Fruit fly (Drosophila melanogaster) whole organism, embryonic: ENCODE measurements around the gene Ak3.

Experiments used
- Ada2b ChIP-seq: fragments of 200-800 bp; sonication (Bioruptor generic); IDR thresholded peaks from 2 replicates; pipeline ENCODE4 v1.3.6; 2022; ENCODE audit warnings: missing biosample characterization, missing genetic modification characterization
- Aef1 ChIP-seq: fragments of 200-800 bp; sonication (Bioruptor generic); IDR thresholded peaks from 3 replicates; pipeline ENCODE4 v1.3.6; 2022; ENCODE audit warnings: missing biosample characterization, missing genetic modification characterization
- Asciz ChIP-seq: fragments of 200-800 bp; sonication (Bioruptor generic); optimal IDR thresholded peaks from 2 replicates; lab custom pipeline; 2017; ENCODE audit warnings: missing biosample characterization, mild to moderate bottlenecking, missing genetic modification characterization, missing genetic modification reagents
- Bdp1 ChIP-seq: fragments of 200-800 bp; sonication (Bioruptor generic); optimal IDR thresholded peaks from 3 replicates; lab custom pipeline; 2016; ENCODE audit warnings: missing biosample characterization, missing genetic modification characterization
- CG10147 ChIP-seq: fragments of 200-800 bp; sonication (Bioruptor generic); optimal IDR thresholded peaks from 2 replicates; lab custom pipeline; 2019; ENCODE audit warnings: missing biosample characterization, mild to moderate bottlenecking, missing genetic modification characterization, moderate library complexity
- CG10462 ChIP-seq: fragments of 200-800 bp; sonication (Bioruptor generic); optimal IDR thresholded peaks from 2 replicates; lab custom pipeline; 2016; ENCODE audit warnings: missing biosample characterization, missing genetic modification characterization
- CG14050 ChIP-seq: fragments of 200-800 bp; sonication (Bioruptor generic); IDR thresholded peaks from 3 replicates; pipeline ENCODE4 v1.3.6; 2022; ENCODE audit warnings: missing biosample characterization, missing genetic modification characterization
- CG1529 ChIP-seq: fragments of 200-800 bp; sonication (Bioruptor generic); optimal IDR thresholded peaks from 3 replicates; lab custom pipeline; 2018; ENCODE audit warnings: missing biosample characterization, missing genetic modification characterization
- CG15479 ChIP-seq: fragments of 200-800 bp; sonication (Bioruptor generic); optimal IDR thresholded peaks from 3 replicates; lab custom pipeline; 2019; ENCODE audit warnings: missing biosample characterization, mild to moderate bottlenecking, missing genetic modification characterization, moderate library complexity
- CG15696 ChIP-seq: fragments of 200-800 bp; sonication (Bioruptor generic); optimal IDR thresholded peaks from 2 replicates; lab custom pipeline; 2019; ENCODE audit warnings: missing biosample characterization, mild to moderate bottlenecking, missing genetic modification characterization, moderate library complexity
- CG16779 ChIP-seq: fragments of 200-800 bp; sonication (Bioruptor generic); IDR thresholded peaks from 2 replicates; pipeline ENCODE4 v1.3.6; 2022; ENCODE audit warnings: missing biosample characterization, missing genetic modification characterization
- CG16863 ChIP-seq: fragments of 200-800 bp; sonication (Bioruptor generic); optimal IDR thresholded peaks from 3 replicates; lab custom pipeline; 2016; ENCODE audit warnings: missing biosample characterization, missing genetic modification characterization
- CG17186 ChIP-seq: fragments of 200-800 bp; sonication (Bioruptor generic); optimal IDR thresholded peaks from 3 replicates; lab custom pipeline; 2017; ENCODE audit warnings: missing biosample characterization, missing genetic modification reagents, missing genetic modification characterization
- CG2120 ChIP-seq: fragments of 200-800 bp; sonication (Bioruptor generic); optimal IDR thresholded peaks from 3 replicates; lab custom pipeline; 2016; ENCODE audit warnings: missing biosample characterization, missing genetic modification characterization
- CG2129 ChIP-seq: fragments of 200-800 bp; sonication (Bioruptor generic); IDR thresholded peaks from 2 replicates; pipeline ENCODE4 v1.3.6; 2022; ENCODE audit warnings: missing biosample characterization, missing genetic modification characterization; ENCODE audit not compliant: partially characterized antibody
- CG2199 ChIP-seq: fragments of 200-800 bp; sonication (Bioruptor generic); IDR thresholded peaks from 3 replicates; pipeline ENCODE4 v1.3.6; 2022; ENCODE audit warnings: missing biosample characterization, missing genetic modification characterization
- CG31441 ChIP-seq: fragments of 200-800 bp; sonication (Bioruptor generic); IDR thresholded peaks from 2 replicates; pipeline ENCODE4 v1.3.6; 2022; ENCODE audit warnings: missing biosample characterization, missing genetic modification characterization
- CG32532 ChIP-seq: fragments of 200-800 bp; sonication (Bioruptor generic); IDR thresholded peaks from 2 replicates; pipeline ENCODE4 v1.3.6; 2022; ENCODE audit warnings: missing biosample characterization, missing genetic modification characterization
- CG4404 ChIP-seq: fragments of 200-800 bp; sonication (Bioruptor generic); IDR thresholded peaks from 2 replicates; pipeline ENCODE4 v1.3.6; 2022; ENCODE audit warnings: missing biosample characterization, missing genetic modification characterization
- CG4707 ChIP-seq: fragments of 200-800 bp; sonication (Bioruptor generic); optimal IDR thresholded peaks from 2 replicates; lab custom pipeline; 2018; ENCODE audit warnings: missing biosample characterization, mild to moderate bottlenecking, missing genetic modification characterization, moderate library complexity
- CG6175 ChIP-seq: fragments of 200-800 bp; sonication (Bioruptor generic); IDR thresholded peaks from 3 replicates; pipeline ENCODE4 v1.3.6; 2022; ENCODE audit warnings: missing biosample characterization, missing genetic modification characterization
- CG6272 ChIP-seq: fragments of 200-800 bp; sonication (Bioruptor generic); IDR thresholded peaks from 2 replicates; pipeline ENCODE4 v1.3.6; 2022; ENCODE audit warnings: missing biosample characterization, missing genetic modification characterization
- D19B ChIP-seq: fragments of 200-800 bp; sonication (Bioruptor generic); optimal IDR thresholded peaks from 2 replicates; lab custom pipeline; 2017; ENCODE audit warnings: missing biosample characterization, mild to moderate bottlenecking, missing genetic modification characterization
- Dbx ChIP-seq: fragments of 200-800 bp; sonication (Bioruptor generic); IDR thresholded peaks from 3 replicates; pipeline ENCODE4 v1.3.6; 2022; ENCODE audit warnings: missing biosample characterization, missing genetic modification characterization
- Dp ChIP-seq: fragments of 200-800 bp; sonication (Bioruptor generic); optimal IDR thresholded peaks from 2 replicates; lab custom pipeline; 2018; ENCODE audit warnings: missing biosample characterization, mild to moderate bottlenecking, missing genetic modification characterization, moderate library complexity
- Drgx ChIP-seq: fragments of 200-800 bp; sonication (Bioruptor generic); IDR thresholded peaks from 2 replicates; pipeline ENCODE4 v1.3.6; 2022; ENCODE audit warnings: missing biosample characterization, missing genetic modification characterization
- E2f1 ChIP-seq: fragments of 200-800 bp; sonication (Bioruptor generic); IDR thresholded peaks from 2 replicates; pipeline ENCODE4 v1.3.6; 2022; ENCODE audit warnings: missing biosample characterization, missing genetic modification characterization
- Hmx ChIP-seq: fragments of 200-800 bp; sonication (Bioruptor generic); optimal IDR thresholded peaks from 2 replicates; lab custom pipeline; 2016; ENCODE audit warnings: missing biosample characterization, missing genetic modification characterization
- Hsf ChIP-seq: fragments of 200-800 bp; sonication (Bioruptor generic); optimal IDR thresholded peaks from 3 replicates; lab custom pipeline; 2016; ENCODE audit warnings: missing biosample characterization, missing genetic modification characterization
- Jarid2 ChIP-seq: fragments of 200-800 bp; sonication (Bioruptor generic); optimal IDR thresholded peaks from 3 replicates; lab custom pipeline; 2017; ENCODE audit warnings: mild to moderate bottlenecking, missing biosample characterization, missing genetic modification reagents, missing genetic modification characterization
- NK7.1 ChIP-seq: fragments of 200-800 bp; sonication (Bioruptor generic); optimal IDR thresholded peaks from 3 replicates; lab custom pipeline; 2016; ENCODE audit warnings: missing biosample characterization, missing genetic modification characterization
- Nf-YC ChIP-seq: fragments of 200-800 bp; optimal IDR thresholded peaks from 3 replicates; lab custom pipeline; 2019; ENCODE audit warnings: missing biosample characterization, mild to moderate bottlenecking, missing genetic modification characterization, moderate library complexity
- Side ChIP-seq: fragments of 200-800 bp; sonication (Bioruptor generic); optimal IDR thresholded peaks from 2 replicates; lab custom pipeline; 2016; ENCODE audit warnings: missing biosample characterization, missing genetic modification characterization
- Sry-β ChIP-seq: fragments of 200-800 bp; sonication (Bioruptor generic); optimal IDR thresholded peaks from 2 replicates; lab custom pipeline; 2018; ENCODE audit warnings: missing biosample characterization, mild to moderate bottlenecking, missing genetic modification characterization, moderate library complexity
- Sry-δ ChIP-seq: fragments of 200-800 bp; sonication (Bioruptor generic); optimal IDR thresholded peaks from 2 replicates; lab custom pipeline; 2016; ENCODE audit warnings: missing biosample characterization, missing genetic modification characterization
- ac ChIP-seq: fragments of 200-800 bp; sonication (Bioruptor generic); optimal IDR thresholded peaks from 3 replicates; lab custom pipeline; 2017; ENCODE audit warnings: missing biosample characterization, mild to moderate bottlenecking, missing genetic modification characterization
- chn ChIP-seq: fragments of 200-800 bp; sonication (Bioruptor generic); optimal IDR thresholded peaks from 2 replicates; lab custom pipeline; 2016; ENCODE audit warnings: missing biosample characterization, missing genetic modification characterization
- ham ChIP-seq: fragments of 200-800 bp; sonication (Bioruptor generic); IDR thresholded peaks from 2 replicates; pipeline ENCODE4 v1.3.6; 2022; ENCODE audit warnings: missing biosample characterization, missing genetic modification characterization
- jing ChIP-seq: fragments of 200-800 bp; sonication (Bioruptor generic); optimal IDR thresholded peaks from 2 replicates; lab custom pipeline; 2018; ENCODE audit warnings: missing biosample characterization, mild to moderate bottlenecking, missing genetic modification characterization
- nmo ChIP-seq: fragments of 200-800 bp; sonication (Bioruptor generic); optimal IDR thresholded peaks from 2 replicates; lab custom pipeline; 2018; ENCODE audit warnings: missing biosample characterization, mild to moderate bottlenecking, missing genetic modification characterization, moderate library complexity
- onecut ChIP-seq: fragments of 200-800 bp; sonication (Bioruptor generic); IDR thresholded peaks from 2 replicates; pipeline ENCODE4 v1.3.6; 2022; ENCODE audit warnings: missing biosample characterization, missing genetic modification characterization
- p53 ChIP-seq: fragments of 200-800 bp; sonication (Bioruptor generic); optimal IDR thresholded peaks from 2 replicates; lab custom pipeline; 2016; ENCODE audit warnings: missing biosample characterization, missing genetic modification characterization
- peb ChIP-seq: fragments of 200-800 bp; sonication (Bioruptor generic); IDR thresholded peaks from 2 replicates; pipeline ENCODE4 v1.3.6; 2022; ENCODE audit warnings: missing biosample characterization, missing genetic modification characterization
- pros ChIP-seq: fragments of 200-800 bp; sonication (Bioruptor generic); optimal IDR thresholded peaks from 3 replicates; lab custom pipeline; 2019; ENCODE audit warnings: missing biosample characterization, mild to moderate bottlenecking, missing genetic modification characterization, moderate library complexity
- pzg ChIP-seq: fragments of 200-800 bp; sonication (Bioruptor generic); optimal IDR thresholded peaks from 3 replicates; lab custom pipeline; 2018; ENCODE audit warnings: missing biosample characterization, mild to moderate bottlenecking, missing genetic modification characterization, moderate library complexity
- ro ChIP-seq: fragments of 200-800 bp; sonication (Bioruptor generic); IDR thresholded peaks from 2 replicates; pipeline ENCODE4 v1.3.6; 2022; ENCODE audit warnings: missing biosample characterization, missing genetic modification characterization
- salm ChIP-seq: fragments of 200-800 bp; sonication (Bioruptor generic); optimal IDR thresholded peaks from 2 replicates; lab custom pipeline; 2018; ENCODE audit warnings: missing biosample characterization, mild to moderate bottlenecking, missing genetic modification characterization
- sd ChIP-seq: fragments of 200-800 bp; sonication (Bioruptor generic); optimal IDR thresholded peaks from 3 replicates; lab custom pipeline; 2018; ENCODE audit warnings: missing biosample characterization, mild to moderate bottlenecking, missing genetic modification characterization, moderate library complexity
- tll ChIP-seq, 2 experiments: fragments of 200-800 bp in 1 of 2; fragments of >200 bp in 1 of 2; sonication (Bioruptor generic) in 1 of 2; optimal IDR thresholded peaks; 2 replicates each; lab custom pipeline; 2017 to 2019; ENCODE audit warnings: missing biosample characterization in 2 of 2, missing genetic modification characterization in 2 of 2, mild to moderate bottlenecking in 1 of 2, moderate library complexity in 1 of 2
- wor ChIP-seq: fragments of 200-800 bp; sonication (Bioruptor generic); IDR thresholded peaks from 2 replicates; pipeline ENCODE4 v1.3.6; 2022; ENCODE audit warnings: missing biosample characterization, missing genetic modification characterization
- zen2 ChIP-seq: fragments of 200-800 bp; sonication (Bioruptor generic); IDR thresholded peaks from 3 replicates; pipeline ENCODE4 v1.3.6; 2022; ENCODE audit warnings: missing biosample characterization, missing genetic modification characterization; ENCODE audit not compliant: partially characterized antibody

The Ak3 gene

DNA sequence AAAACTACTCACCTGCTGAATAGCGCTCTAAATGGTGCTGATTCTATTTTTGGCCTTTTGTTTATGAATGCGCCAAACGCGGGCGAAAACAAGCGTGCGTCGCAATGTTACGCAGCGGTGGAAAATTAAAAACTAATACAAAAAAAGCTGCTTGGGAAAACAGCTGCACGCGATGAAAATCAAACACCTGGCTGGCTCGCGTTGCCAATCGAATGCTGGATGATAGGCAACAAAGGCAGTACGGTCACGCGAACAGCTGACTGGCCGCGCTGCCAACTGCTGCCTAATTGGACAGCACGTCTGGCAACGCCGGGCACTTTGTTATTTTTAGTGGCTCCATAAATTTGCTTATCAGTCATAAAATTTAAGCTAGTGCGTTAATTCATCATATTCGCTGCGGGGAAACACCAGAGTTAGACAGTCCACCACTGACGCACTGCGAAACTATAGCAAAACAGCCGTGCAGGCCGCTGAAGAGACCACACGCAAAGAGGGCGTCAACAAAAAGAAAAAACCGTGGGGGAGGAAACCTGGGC, 20.9 kb downstream of the Ak3 start, which contains the start of the genes SelR and Tsp86D (continued):
- no peak; the same call in 2 of the 3 replicates for TF ChIP-seq zen2 (GFP tag; lab: Robert Waterston, UW)
- TF ChIP-seq CG32532: peak; percentile 57; the same call in 1 of the 2 replicates
- TF ChIP-seq CG6175 (GFP tag; lab: Robert Waterston, UW): no peak
- TF ChIP-seq CG15479 (GFP tag; lab: Kevin White, UChicago): no peak
- no peak for TF ChIP-seq CG15696 (tag; lab: Kevin White, UChicago)
- no peak; the same call in 1 of the 2 replicates for TF ChIP-seq onecut (GFP tag; lab: Robert Waterston, UW)
- TF ChIP-seq peb (GFP tag; lab: Robert Waterston, UW): no peak
- TF ChIP-seq Asciz (GFP tag; lab: Kevin White, UChicago): peak; percentile 1
- peak in 1 of 2 experiments; percentile 8 for TF ChIP-seq tll (GFP tag; optimal IDR thresholded peaks at IDR 0.05; lab: Kevin White, UChicago)
- peak; percentile 57 for TF ChIP-seq p53 (GFP tag; lab: Kevin White, UChicago)
- no peak for TF ChIP-seq pros (GFP tag; lab: Kevin White, UChicago)
- TF ChIP-seq CG17186 (GFP tag; lab: Kevin White, UChicago): peak; percentile 58
- TF ChIP-seq ro (GFP tag; lab: Robert Waterston, UW): no peak
- peak; percentile 66 for TF ChIP-seq Nf-YC (tag; lab: Kevin White, UChicago)
- no peak for TF ChIP-seq Side
- TF ChIP-seq CG1529 (GFP tag; lab: Kevin White, UChicago): no peak
- TF ChIP-seq CG14050 (GFP tag; lab: Robert Waterston, UW): no peak
- TF ChIP-seq CG2120 (GFP tag; lab: Kevin White, UChicago): no peak
- TF ChIP-seq chn: no peak
- no peak for TF ChIP-seq Drgx (GFP tag; lab: Robert Waterston, UW)
- TF ChIP-seq Sry-β: no peak
- peak; percentile 48 for TF ChIP-seq ac (GFP tag; lab: Kevin White, UChicago)
- TF ChIP-seq NK7.1 (GFP tag; lab: Kevin White, UChicago): no peak
- no peak for TF ChIP-seq Bdp1
- no peak for TF ChIP-seq ham (GFP tag; lab: Robert Waterston, UW)
- TF ChIP-seq nmo (GFP tag; lab: Kevin White, UChicago): peak; percentile 72
- TF ChIP-seq CG2199 (GFP tag; lab: Robert Waterston, UW): no peak
- peak; percentile 97 for TF ChIP-seq pzg (GFP tag; lab: Kevin White, UChicago)
- TF ChIP-seq D19B (GFP tag; lab: Kevin White, UChicago): no peak
- TF ChIP-seq Dp (GFP tag; lab: Kevin White, UChicago): peak; percentile 36
- no peak for TF ChIP-seq Aef1 (GFP tag; lab: Robert Waterston, UW)
- no peak for TF ChIP-seq CG4707
- no peak for TF ChIP-seq CG16779
- TF ChIP-seq CG4404: no peak
- TF ChIP-seq CG16863: no peak
- TF ChIP-seq Sry-δ: peak; percentile 69
- no peak for TF ChIP-seq Ada2b (GFP tag; lab: Robert Waterston, UW)
- peak; percentile 47 for TF ChIP-seq Jarid2
- no peak for TF ChIP-seq E2f1
- TF ChIP-seq salm (tag; lab: Kevin White, UChicago): peak; percentile 69
- no peak for TF ChIP-seq wor
- 0 out of 2 replicates have a peak, but pooled peaks have one; percentile 21 for TF ChIP-seq CG2129 (GFP tag; lab: Robert Waterston, UW)
- TF ChIP-seq Dbx: peak; percentile 28; the same call in 2 of the 3 replicates
- peak; percentile 38 for TF ChIP-seq CG10147 (GFP tag; lab: Kevin White, UChicago)
- TF ChIP-seq sd (tag; lab: Kevin White, UChicago): peak; percentile 85
- TF ChIP-seq Hmx (GFP tag; lab: Kevin White, UChicago): no peak
- TF ChIP-seq CG10462 (GFP tag; lab: Kevin White, UChicago): no peak
- TF ChIP-seq Hsf (GFP tag; lab: Kevin White, UChicago): no peak
- TF ChIP-seq jing (GFP tag; lab: Kevin White, UChicago): no peak
- peak; percentile 52; the same call in 1 of the 2 replicates for TF ChIP-seq CG31441 (GFP tag; lab: Robert Waterston, UW)
- TF ChIP-seq CG6272: no peak
